Worm (Caenorhabditis elegans): ENCODE results near the gene clik-1.

DNA sequence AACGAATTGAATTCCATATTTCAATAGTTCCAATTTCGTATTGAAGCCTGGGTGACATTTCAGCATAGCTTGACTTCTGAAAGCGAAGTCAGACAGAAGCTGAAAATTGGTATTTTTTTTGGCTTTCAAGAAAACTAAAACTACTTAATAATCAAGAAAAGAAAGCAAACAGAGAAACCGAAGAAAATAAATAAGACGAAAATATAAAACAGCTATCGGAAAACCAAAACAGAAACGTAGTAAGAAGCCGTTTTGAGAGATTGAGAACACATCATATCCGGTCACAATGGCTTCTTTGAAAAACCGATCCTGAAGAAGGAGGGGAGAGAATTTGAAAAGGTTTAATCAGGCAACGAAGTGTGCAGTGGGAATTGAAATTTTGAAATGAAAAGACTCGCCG, 50.3 kb downstream of the clik-1 start, which contains the start of gene srg-30:
- TF ChIP-seq nhr-11 (tag; optimal IDR thresholded peaks at IDR 0.05) (no peak), ceh-34 (tag; optimal IDR thresholded peaks at IDR 0.05) (no peak), hlh-30 (tag; optimal IDR thresholded peaks at IDR 0.05; ENCODE audit: insufficient read depth) (no peak), pha-4 (tag; optimal IDR thresholded peaks at IDR 0.05) (no peak), ttx-3 (tag; optimal IDR thresholded peaks at IDR 0.05) (no peak), ceh-6 (GFP tag; optimal IDR thresholded peaks at IDR 0.05) (no peak), hlh-8 (tag; optimal IDR thresholded peaks at IDR 0.05) (no peak)
